Fruit fly (Drosophila melanogaster) Kc167 (cell line): ENCODE data around the gene SIFaR.

Experiments used
- Myc ChIP-seq: fragments of >200 bp; optimal IDR thresholded peaks from 2 replicates; lab custom pipeline; 2017; ENCODE audit warnings: missing external identifiers
- Sin3A ChIP-seq: fragments of >200 bp; optimal IDR thresholded peaks from 2 replicates; lab custom pipeline; 2018; ENCODE audit warnings: missing external identifiers
- insv ChIP-seq: fragments of >200 bp; optimal IDR thresholded peaks from 3 replicates; lab custom pipeline; 2018; ENCODE audit warnings: missing external identifiers

dm6 chr3R:21263177-21263576 lies 30.6 kb downstream of the SIFaR start:
- TF ChIP-seq insv (lab: Kevin White, UChicago): no peak
- TF ChIP-seq Myc: no peak
- TF ChIP-seq Sin3A: no peak
